Worm (Caenorhabditis elegans): Measurements from ENCODE around the gene Y38F1A.7.

The Y38F1A.7 gene

ce11 chrII:13016381-13016780, 18.8 kb upstream of the Y38F1A.7 start:
- TF ChIP-seq nhr-25 (tag; optimal IDR thresholded peaks at IDR 0.05) (peak; percentile 56), nhr-23 (tag; optimal IDR thresholded peaks at IDR 0.05) (peak; percentile 44), jun-1 (tag; optimal IDR thresholded peaks at IDR 0.05) (peak; percentile 3), R02D3.7 (tag; optimal IDR thresholded peaks at IDR 0.05) (peak; percentile 3), ceh-82 (tag; optimal IDR thresholded peaks at IDR 0.05) (peak; percentile 61), lsy-12 (tag; optimal IDR thresholded peaks at IDR 0.05) (peak; percentile 50), nfya-1 (tag; optimal IDR thresholded peaks at IDR 0.05; ENCODE audit: insufficient read depth) (peak; percentile 46), elt-2 (tag; optimal IDR thresholded peaks at IDR 0.05) (peak; percentile 63), pha-4 (tag; optimal IDR thresholded peaks at IDR 0.05) (peak; percentile 11), lin-15B (tag; optimal IDR thresholded peaks at IDR 0.05) (peak; percentile 15), tbx-2 (tag; optimal IDR thresholded peaks at IDR 0.05) (peak; percentile 30)

- TF ChIP-seq sea-2 (GFP tag; optimal IDR thresholded peaks at IDR 0.05) (no peak), mdl-1 (tag; optimal IDR thresholded peaks at IDR 0.05) (no peak), eor-1 (tag; optimal IDR thresholded peaks at IDR 0.05) (no peak), egl-5 (tag; optimal IDR thresholded peaks at IDR 0.05) (no peak), nfya-1 (tag; optimal IDR thresholded peaks at IDR 0.05; ENCODE audit: insufficient read depth) (peak; percentile 12), lin-39 (tag; optimal IDR thresholded peaks at IDR 0.05) (peak; percentile 5), ceh-28 (tag; optimal IDR thresholded peaks at IDR 0.05) (peak; percentile 5)
These were observed 16.4 kb upstream of the Y38F1A.7 start, which contains the start of gene F18A11.5 for ce11 chrII:13013966-13014365. Gene F18A11.5, minus strand, starts transcription at chrII:13014286.

ce11 chrII:13012684-13013083, 15.1 kb upstream of the Y38F1A.7 start:
- TF ChIP-seq sea-2 (GFP tag; optimal IDR thresholded peaks at IDR 0.05) (no peak), nhr-67 (tag; optimal IDR thresholded peaks at IDR 0.05) (no peak), ceh-82 (tag; optimal IDR thresholded peaks at IDR 0.05) (no peak), fos-1 (tag; optimal IDR thresholded peaks at IDR 0.05) (no peak), zag-1 (tag; optimal IDR thresholded peaks at IDR 0.05) (no peak), nhr-11 (tag; optimal IDR thresholded peaks at IDR 0.05) (no peak), egl-5 (tag; optimal IDR thresholded peaks at IDR 0.05) (no peak), nhr-12 (tag; optimal IDR thresholded peaks at IDR 0.05) (no peak), fkh-2 (tag; optimal IDR thresholded peaks at IDR 0.05) (no peak), tbx-2 (tag; optimal IDR thresholded peaks at IDR 0.05) (no peak), egl-27 (tag; optimal IDR thresholded peaks at IDR 0.05) (no peak), fkh-10 (GFP tag; optimal IDR thresholded peaks at IDR 0.05) (no peak), nhr-237 (tag; optimal IDR thresholded peaks at IDR 0.05) (no peak), ZK546.5 (tag; optimal IDR thresholded peaks at IDR 0.05) (no peak), snpc-4 (tag; optimal IDR thresholded peaks at IDR 0.05) (no peak), ztf-11 (tag; optimal IDR thresholded peaks at IDR 0.05) (no peak), mdl-1 (tag; optimal IDR thresholded peaks at IDR 0.05) (no peak), nhr-43 (tag; optimal IDR thresholded peaks at IDR 0.05; ENCODE audit: poor library complexity, severe bottlenecking) (no peak), hmg-11 (tag; optimal IDR thresholded peaks at IDR 0.05) (no peak), daf-12 (tag; optimal IDR thresholded peaks at IDR 0.05) (no peak)

- TF ChIP-seq nhr-25 (tag; optimal IDR thresholded peaks at IDR 0.05) (peak; percentile 43), lsy-12 (tag; optimal IDR thresholded peaks at IDR 0.05) (no peak), elt-1 (tag; optimal IDR thresholded peaks at IDR 0.05) (peak; percentile 85), lin-15B (tag; optimal IDR thresholded peaks at IDR 0.05) (no peak)
These were observed 10.3 kb upstream of the Y38F1A.7 start, which contains the start of gene oig-2 for ce11 chrII:13007717-13008461. Gene oig-2, minus strand, starts transcription at chrII:13008164.

- peak; percentile 20 for TF ChIP-seq nhr-23 (tag; optimal IDR thresholded peaks at IDR 0.05)
- TF ChIP-seq nhr-237 (tag; optimal IDR thresholded peaks at IDR 0.05) = no peak
- TF ChIP-seq pqm-1 (tag; optimal IDR thresholded peaks at IDR 0.05) = peak; percentile 62
- no peak for TF ChIP-seq elt-3 (tag; optimal IDR thresholded peaks at IDR 0.05)
- no peak for TF ChIP-seq zag-1 (tag; optimal IDR thresholded peaks at IDR 0.05)
- TF ChIP-seq elt-2 (tag; optimal IDR thresholded peaks at IDR 0.05) = peak; percentile 84
- no peak for TF ChIP-seq ZK546.5 (tag; optimal IDR thresholded peaks at IDR 0.05)
- peak; percentile 14 for TF ChIP-seq nhr-43 (tag; optimal IDR thresholded peaks at IDR 0.05; ENCODE audit: poor library complexity, severe bottlenecking)
- no peak for TF ChIP-seq nhr-67 (tag; optimal IDR thresholded peaks at IDR 0.05)
These were observed 8.7 kb upstream of the Y38F1A.7 start for ce11 chrII:13006283-13006682.
